Fruit fly (Drosophila melanogaster) whole organism, embryonic: ENCODE data around the gene Tnpo.

Experiments
- CG10209 ChIP-seq: fragments of 200-800 bp; sonication (Bioruptor generic); optimal IDR thresholded peaks from 3 replicates; lab custom pipeline; 2017; ENCODE audit warnings: missing biosample characterization, mild to moderate bottlenecking, missing genetic modification characterization, missing genetic modification reagents
- CG1024 ChIP-seq: fragments of 200-800 bp; sonication (Bioruptor generic); IDR thresholded peaks from 2 replicates; pipeline ENCODE4 v1.3.6; 2022; ENCODE audit warnings: missing biosample characterization, missing genetic modification characterization
- CG12299 ChIP-seq: fragments of 200-800 bp; sonication (Bioruptor generic); optimal IDR thresholded peaks from 2 replicates; lab custom pipeline; 2018; ENCODE audit warnings: missing biosample characterization, mild to moderate bottlenecking, missing genetic modification characterization
- CG13287 ChIP-seq: fragments of 200-800 bp; sonication (Bioruptor generic); IDR thresholded peaks from 2 replicates; pipeline ENCODE4 v1.3.6; 2022; ENCODE audit warnings: missing biosample characterization, missing genetic modification characterization; ENCODE audit not compliant: partially characterized antibody
- CG13624 ChIP-seq: fragments of 200-800 bp; sonication (Bioruptor generic); optimal IDR thresholded peaks from 2 replicates; lab custom pipeline; 2016; ENCODE audit warnings: missing biosample characterization, missing genetic modification characterization
- CG13894 ChIP-seq: fragments of 200-800 bp; sonication (Bioruptor generic); optimal IDR thresholded peaks from 3 replicates; lab custom pipeline; 2018; ENCODE audit warnings: missing biosample characterization, mild to moderate bottlenecking, missing genetic modification characterization, moderate library complexity
- CG14441 ChIP-seq: fragments of 200-800 bp; sonication (Bioruptor generic); IDR thresholded peaks from 2 replicates; pipeline ENCODE4 v1.3.6; 2022; ENCODE audit warnings: missing biosample characterization, missing genetic modification characterization
- CG1603 ChIP-seq: fragments of 200-800 bp; sonication (Bioruptor generic); optimal IDR thresholded peaks from 2 replicates; lab custom pipeline; 2019; ENCODE audit warnings: missing biosample characterization, mild to moderate bottlenecking, missing genetic modification characterization, moderate library complexity
- CG18764 ChIP-seq: fragments of 200-800 bp; sonication (Bioruptor generic); optimal IDR thresholded peaks from 3 replicates; lab custom pipeline; 2016; ENCODE audit warnings: missing biosample characterization, missing genetic modification characterization
- CG2120 ChIP-seq: fragments of 200-800 bp; sonication (Bioruptor generic); optimal IDR thresholded peaks from 3 replicates; lab custom pipeline; 2016; ENCODE audit warnings: missing biosample characterization, missing genetic modification characterization
- CG2199 ChIP-seq: fragments of 200-800 bp; sonication (Bioruptor generic); IDR thresholded peaks from 3 replicates; pipeline ENCODE4 v1.3.6; 2022; ENCODE audit warnings: missing biosample characterization, missing genetic modification characterization
- CG3281 ChIP-seq: fragments of 200-800 bp; sonication (Bioruptor generic); optimal IDR thresholded peaks from 3 replicates; lab custom pipeline; 2017; ENCODE audit warnings: missing biosample characterization, mild to moderate bottlenecking, missing genetic modification characterization
- CG3726 ChIP-seq: fragments of 200-800 bp; sonication (Bioruptor generic); IDR thresholded peaks from 3 replicates; pipeline ENCODE4, ENCODE4 v1.3.6; 2022; ENCODE audit warnings: missing biosample characterization, missing genetic modification characterization
- CG3995 ChIP-seq: fragments of 200-800 bp; sonication (Bioruptor generic); optimal IDR thresholded peaks from 3 replicates; lab custom pipeline; 2016; ENCODE audit warnings: missing biosample characterization, missing genetic modification characterization
- CG4854 ChIP-seq: fragments of 200-800 bp; sonication (Bioruptor generic); optimal IDR thresholded peaks from 2 replicates; lab custom pipeline; 2016; ENCODE audit warnings: missing biosample characterization, missing genetic modification characterization, inconsistent platforms
- CG5953 ChIP-seq: fragments of 200-800 bp; sonication (Bioruptor generic); IDR thresholded peaks from 2 replicates; pipeline ENCODE4 v1.3.6; 2022; ENCODE audit warnings: missing biosample characterization, missing genetic modification characterization
- CG8089 ChIP-seq: fragments of 200-800 bp; sonication (Bioruptor generic); optimal IDR thresholded peaks from 3 replicates; lab custom pipeline; 2016; ENCODE audit warnings: missing biosample characterization, missing genetic modification characterization
- CG9215 ChIP-seq: fragments of 200-800 bp; sonication (Bioruptor generic); IDR thresholded peaks from 2 replicates; pipeline ENCODE4 v1.3.6; 2022; ENCODE audit warnings: missing biosample characterization, missing genetic modification characterization
- CG9932 ChIP-seq: fragments of 200-800 bp; sonication (Bioruptor generic); IDR thresholded peaks from 2 replicates; pipeline ENCODE4 v1.3.6; 2022; ENCODE audit warnings: missing biosample characterization, missing genetic modification characterization
- CoRest ChIP-seq: fragments of 200-800 bp; sonication (Bioruptor generic); optimal IDR thresholded peaks from 3 replicates; lab custom pipeline; 2018; ENCODE audit warnings: missing biosample characterization, mild to moderate bottlenecking, missing genetic modification characterization, moderate library complexity
- HmgD ChIP-seq: fragments of 200-800 bp; sonication (Bioruptor generic); optimal IDR thresholded peaks from 3 replicates; lab custom pipeline; 2016; ENCODE audit warnings: missing biosample characterization, missing genetic modification characterization
- MESR4 ChIP-seq: fragments of 200-800 bp; sonication (Bioruptor generic); optimal IDR thresholded peaks from 2 replicates; lab custom pipeline; 2018; ENCODE audit warnings: missing biosample characterization, mild to moderate bottlenecking, missing genetic modification characterization, moderate library complexity
- Med ChIP-seq: fragments of 200-800 bp; sonication (Bioruptor generic); peaks from one replicate; lab custom pipeline; 2016; ENCODE audit warnings: missing biosample characterization, missing genetic modification characterization, mild to moderate bottlenecking, inconsistent platforms, moderate library complexity
- Meics ChIP-seq: fragments of 200-800 bp; sonication (Bioruptor generic); optimal IDR thresholded peaks from 2 replicates; lab custom pipeline; 2017; ENCODE audit warnings: missing biosample characterization, mild to moderate bottlenecking, missing genetic modification characterization
- Mrtf ChIP-seq: fragments of 200-800 bp; sonication (Bioruptor generic); IDR thresholded peaks from 3 replicates; pipeline ENCODE4 v1.3.6; 2022; ENCODE audit warnings: missing biosample characterization, missing genetic modification characterization
- Rfx ChIP-seq: fragments of 200-800 bp; sonication (Bioruptor generic); IDR thresholded peaks from 2 replicates; pipeline ENCODE4 v1.3.6; 2022; ENCODE audit warnings: missing biosample characterization, missing genetic modification characterization
- Side ChIP-seq: fragments of 200-800 bp; sonication (Bioruptor generic); optimal IDR thresholded peaks from 2 replicates; lab custom pipeline; 2016; ENCODE audit warnings: missing biosample characterization, missing genetic modification characterization
- Sry-β ChIP-seq: fragments of 200-800 bp; sonication (Bioruptor generic); optimal IDR thresholded peaks from 2 replicates; lab custom pipeline; 2018; ENCODE audit warnings: missing biosample characterization, mild to moderate bottlenecking, missing genetic modification characterization, moderate library complexity
- Taf1 ChIP-seq: fragments of 200-800 bp; sonication (Bioruptor generic); IDR thresholded peaks from 2 replicates; pipeline ENCODE4 v1.3.6; 2022; ENCODE audit warnings: missing biosample characterization, missing genetic modification characterization
- Trl ChIP-seq, 3 experiments: fragments of >200 bp in 2 of 3; fragments of 200-800 bp in 1 of 3; sonication (Bioruptor generic) in 1 of 3; optimal IDR thresholded peaks; 2 replicates in 1 of 3; 3 replicates in 2 of 3; lab custom pipeline; 2016 to 2017; ENCODE audit warnings: missing biosample characterization in 1 of 3, missing genetic modification characterization in 1 of 3
- aop ChIP-seq: fragments of 200-800 bp; sonication (Bioruptor generic); IDR thresholded peaks from 2 replicates; pipeline ENCODE4 v1.3.6; 2022; ENCODE audit warnings: missing biosample characterization, missing genetic modification characterization
- cad ChIP-seq: fragments of >200 bp; optimal IDR thresholded peaks from 2 replicates; lab custom pipeline; 2017; ENCODE audit warnings: missing biosample characterization, missing genetic modification characterization
- chif ChIP-seq, 2 experiments: fragments of 200-800 bp; sonication (Bioruptor generic); optimal IDR thresholded peaks; 3 replicates each; lab custom pipeline; 2016; ENCODE audit warnings: missing biosample characterization in 2 of 2, missing genetic modification characterization in 2 of 2
- fd102C ChIP-seq: fragments of 200-800 bp; sonication (Bioruptor generic); optimal IDR thresholded peaks from 2 replicates; lab custom pipeline; 2018; ENCODE audit warnings: missing biosample characterization, mild to moderate bottlenecking, missing genetic modification characterization, moderate library complexity
- fd3F ChIP-seq: fragments of 200-800 bp; sonication (Bioruptor generic); optimal IDR thresholded peaks from 2 replicates; lab custom pipeline; 2018; ENCODE audit warnings: missing biosample characterization, mild to moderate bottlenecking, missing genetic modification characterization, moderate library complexity
- fd96Cb ChIP-seq: fragments of 200-800 bp; sonication (Bioruptor generic); optimal IDR thresholded peaks from 2 replicates; lab custom pipeline; 2018; ENCODE audit warnings: missing biosample characterization, mild to moderate bottlenecking, missing genetic modification characterization, moderate library complexity
- fru ChIP-seq: fragments of >200 bp; optimal IDR thresholded peaks from 2 replicates; lab custom pipeline; 2017
- gce ChIP-seq: fragments of 200-800 bp; sonication (Bioruptor generic); IDR thresholded peaks from 3 replicates; pipeline ENCODE4 v1.3.6; 2022; ENCODE audit warnings: missing biosample characterization, missing genetic modification characterization
- phol ChIP-seq: fragments of 200-800 bp; sonication (Bioruptor generic); optimal IDR thresholded peaks from 3 replicates; lab custom pipeline; 2018; ENCODE audit warnings: missing biosample characterization, mild to moderate bottlenecking, missing genetic modification characterization, moderate library complexity
- pros ChIP-seq: fragments of 200-800 bp; sonication (Bioruptor generic); optimal IDR thresholded peaks from 3 replicates; lab custom pipeline; 2019; ENCODE audit warnings: missing biosample characterization, mild to moderate bottlenecking, missing genetic modification characterization, moderate library complexity
- psq ChIP-seq: fragments of 200-800 bp; sonication (Bioruptor generic); optimal IDR thresholded peaks from 2 replicates; lab custom pipeline; 2017; ENCODE audit warnings: missing biosample characterization, missing genetic modification characterization
- salm ChIP-seq: fragments of 200-800 bp; sonication (Bioruptor generic); optimal IDR thresholded peaks from 2 replicates; lab custom pipeline; 2018; ENCODE audit warnings: missing biosample characterization, mild to moderate bottlenecking, missing genetic modification characterization
- sens ChIP-seq: fragments of 200-800 bp; sonication (Bioruptor generic); peaks from one replicate; lab custom pipeline; 2016; ENCODE audit warnings: missing biosample characterization, missing genetic modification characterization
- sna ChIP-seq: fragments of 200-800 bp; sonication (Bioruptor generic); IDR thresholded peaks from 2 replicates; pipeline ENCODE4 v1.3.6; 2022; ENCODE audit warnings: missing biosample characterization, missing genetic modification characterization; ENCODE audit not compliant: partially characterized antibody
- sob ChIP-seq: fragments of 200-800 bp; sonication (Bioruptor generic); IDR thresholded peaks from 2 replicates; pipeline ENCODE4 v1.3.6; 2022; ENCODE audit warnings: missing biosample characterization, missing genetic modification characterization
- vfl ChIP-seq: fragments of 200-800 bp; sonication (Bioruptor generic); optimal IDR thresholded peaks from 2 replicates; lab custom pipeline; 2016; ENCODE audit warnings: missing biosample characterization, missing genetic modification characterization

Gene Tnpo

DNA sequence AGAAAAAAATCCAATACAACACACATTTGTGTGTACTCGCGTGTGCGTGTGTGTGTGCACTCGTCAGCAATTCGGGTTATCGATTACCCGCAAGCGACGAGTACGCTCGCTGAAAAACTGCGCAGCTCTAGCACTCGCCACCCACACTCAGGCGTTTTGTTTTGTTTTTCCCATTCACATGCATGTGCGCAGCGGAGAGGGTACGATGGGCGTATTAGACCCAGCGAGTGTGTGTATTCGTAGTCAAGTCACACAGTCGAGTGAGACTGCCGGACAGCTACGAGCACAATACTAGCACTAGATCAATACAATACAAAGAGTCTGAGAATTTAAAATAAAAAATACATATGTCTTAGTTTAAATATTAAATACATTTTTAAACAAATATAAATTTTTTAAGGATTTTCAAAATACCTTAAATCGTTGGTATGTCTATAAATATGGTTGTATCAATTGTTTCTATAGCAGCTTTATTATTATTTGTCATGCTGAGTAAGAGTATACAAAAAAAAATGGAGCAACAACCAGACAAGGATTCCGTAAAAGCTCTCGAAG is 8.3 kb upstream of the Tnpo start, which contains the start of the genes D19B and CG43293 (continued):
- TF ChIP-seq CG4854 (GFP tag; lab: Kevin White, UChicago) (peak; percentile 73), CG1603 (tag; lab: Kevin White, UChicago) (peak; percentile 91), CG13287 (GFP tag; lab: Robert Waterston, UW) (peak; percentile 79), CG10209 (GFP tag; lab: Kevin White, UChicago) (peak; percentile 91), Meics (GFP tag; lab: Kevin White, UChicago) (peak; percentile 90), HmgD (peak; percentile 85), CG13894 (tag; lab: Kevin White, UChicago) (peak; percentile 84), CG3995 (GFP tag; lab: Kevin White, UChicago) (peak; percentile 33), cad (GFP tag; lab: Kevin White, UChicago) (no peak)

dm6 chr3L:6188995-6189927 is 4.0 kb upstream of the Tnpo start, which contains the start of the genes D19A and CG7386:
D19A (minus strand) TSS chr3L:6189123.
CG7386 (plus strand) TSS chr3L:6189745.
- TF ChIP-seq sob: peak; percentile 70
- TF ChIP-seq CG3281 (GFP tag; lab: Kevin White, UChicago): peak; percentile 38
- no peak for TF ChIP-seq pros (GFP tag; lab: Kevin White, UChicago)
- TF ChIP-seq CG18764 (GFP tag; lab: Kevin White, UChicago): peak; percentile 4
- peak; percentile 22 for TF ChIP-seq fd96Cb (tag; lab: Kevin White, UChicago)
- peak; percentile 61 for TF ChIP-seq phol
- TF ChIP-seq gce: 0 out of 3 replicates have a peak, but pooled peaks have one; percentile 25
- no peak for TF ChIP-seq CG12299 (tag; lab: Kevin White, UChicago)
- TF ChIP-seq CG5953 (GFP tag; lab: Robert Waterston, UW): 0 out of 2 replicates have a peak, but pooled peaks have one; percentile 25
- TF ChIP-seq sens (GFP tag; lab: Kevin White, UChicago): peak; percentile 83
- TF ChIP-seq CG13624 (GFP tag; lab: Kevin White, UChicago): peak; percentile 66
- peak; percentile 70 for TF ChIP-seq CoRest (tag; lab: Kevin White, UChicago)
- TF ChIP-seq fru (lab: Kevin White, UChicago): peak; percentile 62
- TF ChIP-seq CG3726 (GFP tag; lab: Robert Waterston, UW): 0 out of 3 replicates have a peak, but pooled peaks have one; percentile 22
- TF ChIP-seq Trl (optimal IDR thresholded peaks at IDR 0.05; lab: Kevin White, UChicago): no peak
- peak; percentile 54 for TF ChIP-seq Trl (GFP tag; optimal IDR thresholded peaks at IDR 0.05; lab: Kevin White, UChicago)
- no peak for TF ChIP-seq fd102C (GFP tag; lab: Kevin White, UChicago)
- TF ChIP-seq Rfx: peak; percentile 85
- TF ChIP-seq CG14441 (GFP tag; lab: Robert Waterston, UW): peak; percentile 53
- TF ChIP-seq salm: no peak
- TF ChIP-seq aop (GFP tag; lab: Robert Waterston, UW): no peak
- TF ChIP-seq vfl: peak; percentile 18
- TF ChIP-seq Taf1 (GFP tag; lab: Robert Waterston, UW): peak; percentile 57
- peak; percentile 48 for TF ChIP-seq Side (GFP tag; lab: Kevin White, UChicago)
- TF ChIP-seq CG9932: peak; percentile 74
- no peak for TF ChIP-seq Sry-β (GFP tag; lab: Kevin White, UChicago)
- no peak for TF ChIP-seq psq
- peak; percentile 57 for TF ChIP-seq CG1024 (GFP tag; lab: Robert Waterston, UW)
- TF ChIP-seq fd3F (GFP tag; lab: Kevin White, UChicago): peak; percentile 3
- 0 out of 3 replicates have a peak, but pooled peaks have one; percentile 17 for TF ChIP-seq CG2199
- peak; percentile 78 for TF ChIP-seq MESR4 (GFP tag; lab: Kevin White, UChicago)
- TF ChIP-seq CG2120 (GFP tag; lab: Kevin White, UChicago): peak; percentile 79
- peak; percentile 94 for TF ChIP-seq Med (GFP tag; lab: Kevin White, UChicago)
- TF ChIP-seq sna (GFP tag; lab: Robert Waterston, UW): 0 out of 2 replicates have a peak, but pooled peaks have one; percentile 12
- peak; percentile 55 for TF ChIP-seq Meics (GFP tag; lab: Kevin White, UChicago)
- TF ChIP-seq chif (GFP tag; optimal IDR thresholded peaks at IDR 0.05; lab: Kevin White, UChicago): peak in 1 of 2 experiments; percentile 40
- peak; percentile 18 for TF ChIP-seq CG8089 (GFP tag; lab: Kevin White, UChicago)
- TF ChIP-seq Mrtf (GFP tag; lab: Robert Waterston, UW): peak; percentile 68; the same call in 2 of the 3 replicates
- TF ChIP-seq CG9215 (GFP tag; lab: Robert Waterston, UW): peak; percentile 22; the same call in 1 of the 2 replicates
